Worm (Caenorhabditis elegans) whole organism, midembryonic: ENCODE measurements around the gene ins-34.

Experiments
- flt-1 ChIP-seq: fragments of 200-800 bp; sonication (Bioruptor generic); IDR thresholded peaks from 2 replicates; pipeline ENCODE4 v1.3.6; 2022; ENCODE audit warnings: missing genetic modification characterization, missing compliant biosample characterization
- klf-2 ChIP-seq: fragments of 200-800 bp; sonication (Bioruptor generic); conservative IDR thresholded peaks from 2 replicates; pipeline ENCODE4 v1.3.6; 2022; ENCODE audit warnings: missing genetic modification reagents, missing genetic modification characterization, missing compliant biosample characterization
- ztf-23 ChIP-seq: fragments of 200-800 bp; sonication (Bioruptor generic); IDR thresholded peaks from 2 replicates; pipeline ENCODE4 v1.3.6; 2022; ENCODE audit warnings: missing genetic modification reagents, missing genetic modification characterization, missing compliant biosample characterization
- ztf-29 ChIP-seq: fragments of 200-800 bp; sonication (Bioruptor generic); IDR thresholded peaks from 2 replicates; pipeline ENCODE4 v1.3.6; 2022; ENCODE audit warnings: missing genetic modification reagents, missing genetic modification characterization, missing compliant biosample characterization

DNA sequence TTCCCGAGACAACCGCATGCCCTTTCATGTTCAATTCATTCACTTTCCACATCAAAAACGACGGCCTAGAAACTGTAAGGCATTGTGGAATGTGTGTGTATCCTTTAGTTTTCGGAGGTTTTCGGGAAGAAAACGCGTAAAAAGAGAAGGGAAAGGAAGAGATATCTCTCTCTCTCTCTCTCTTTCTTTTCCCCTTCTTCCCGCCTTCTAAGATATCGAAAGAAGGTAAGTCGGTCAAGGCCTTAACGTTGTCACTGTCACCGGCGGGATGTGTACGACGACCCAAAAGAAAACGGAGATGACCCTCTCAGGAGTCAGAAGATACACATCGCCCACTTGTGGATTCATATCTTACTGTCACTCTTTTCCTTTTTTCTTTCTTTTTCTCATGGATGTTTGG lies 16.6 kb upstream of the ins-34 start:
- no peak for TF ChIP-seq flt-1 (GFP tag; lab: Robert Waterston, UW)
- no peak for TF ChIP-seq ztf-23 (GFP tag; lab: Robert Waterston, UW)
- TF ChIP-seq klf-2 (GFP tag; lab: Robert Waterston, UW) = no peak
- TF ChIP-seq ztf-29 (GFP tag; lab: Robert Waterston, UW) = no peak
